3 fruit fly cellular contexts compared by ENCODE assay signal in genomic region chr3R:8886772-8887367, dm6.
TF ChIP-seq lines count a peak whose summit lies in the region.

No protein-coding gene starts in this region.

TF ChIP-seq in whole organism, embryonic, 481 proteins besides CTCF, POLR2A, EP300 and RAD21 (continued from another document and continues in another):
- TF ChIP-seq CG31224 (GFP tag; IDR thresholded peaks at IDR 0.05; lab: Robert Waterston, UW), result no peak
- peak; percentile 41 for TF ChIP-seq Spps (tag; optimal IDR thresholded peaks at IDR 0.05; lab: Kevin White, UChicago)
- TF ChIP-seq CG17328 (GFP tag; IDR thresholded peaks at IDR 0.05; lab: Robert Waterston, UW), result no peak
- peak; percentile 35 for TF ChIP-seq Sox102F (GFP tag; optimal IDR thresholded peaks at IDR 0.05; lab: Kevin White, UChicago)
- no peak for TF ChIP-seq CG6765 (GFP tag; optimal IDR thresholded peaks at IDR 0.05; lab: Kevin White, UChicago)
- TF ChIP-seq peb (GFP tag; IDR thresholded peaks at IDR 0.05; lab: Robert Waterston, UW), result no peak
- peak; percentile 35 for TF ChIP-seq mam (GFP tag; optimal IDR thresholded peaks at IDR 0.05; lab: Kevin White, UChicago)
- peak; percentile 55 for TF ChIP-seq bab2 (GFP tag; optimal IDR thresholded peaks at IDR 0.05; lab: Kevin White, UChicago)
- peak; percentile 51 for TF ChIP-seq CG7839 (tag; optimal IDR thresholded peaks at IDR 0.05; lab: Kevin White, UChicago)
- no peak for TF ChIP-seq CG6654 (GFP tag; optimal IDR thresholded peaks at IDR 0.05; lab: Kevin White, UChicago)
- TF ChIP-seq CG33213 (GFP tag; optimal IDR thresholded peaks at IDR 0.05; lab: Kevin White, UChicago), result no peak
- no peak for TF ChIP-seq org-1 (GFP tag; optimal IDR thresholded peaks at IDR 0.05; lab: Kevin White, UChicago)
- TF ChIP-seq dmrt99B (tag; optimal IDR thresholded peaks at IDR 0.05; lab: Kevin White, UChicago), result peak; percentile 44
- peak; percentile 27 for TF ChIP-seq tin (GFP tag; optimal IDR thresholded peaks at IDR 0.05; lab: Kevin White, UChicago)
- no peak for TF ChIP-seq Mes4 (GFP tag; optimal IDR thresholded peaks at IDR 0.05; lab: Kevin White, UChicago)
- 0 out of 3 replicates have a peak, but pooled peaks have one; percentile 24 for TF ChIP-seq CG11093 (GFP tag; IDR thresholded peaks at IDR 0.05; lab: Robert Waterston, UW)
- peak; percentile 0 for TF ChIP-seq CHES-1-like (GFP tag; optimal IDR thresholded peaks at IDR 0.05; lab: Kevin White, UChicago)
- TF ChIP-seq Mrtf (GFP tag; IDR thresholded peaks at IDR 0.05; lab: Robert Waterston, UW), result no peak
- no peak for TF ChIP-seq CG3726 (GFP tag; IDR thresholded peaks at IDR 0.05; lab: Robert Waterston, UW)
- TF ChIP-seq CG12769 (tag; optimal IDR thresholded peaks at IDR 0.05; lab: Kevin White, UChicago), result no peak
- TF ChIP-seq tup (GFP tag; optimal IDR thresholded peaks at IDR 0.05; lab: Kevin White, UChicago), result no peak
- no peak for TF ChIP-seq CG13287 (GFP tag; IDR thresholded peaks at IDR 0.05; lab: Robert Waterston, UW; ENCODE audit: partially characterized antibody)
- no peak for TF ChIP-seq CG4360 (GFP tag; IDR thresholded peaks at IDR 0.05; lab: Robert Waterston, UW)
- TF ChIP-seq abd-A (tag; optimal IDR thresholded peaks at IDR 0.05; lab: Kevin White, UChicago), result no peak
- TF ChIP-seq gfzf (GFP tag; optimal IDR thresholded peaks at IDR 0.05; lab: Kevin White, UChicago), result no peak
- TF ChIP-seq lmd (GFP tag; IDR thresholded peaks at IDR 0.05; lab: Robert Waterston, UW), result peak; percentile 31; the same call in 1 of the 2 replicates
- peak; percentile 55 for TF ChIP-seq CG33557 (GFP tag; optimal IDR thresholded peaks at IDR 0.05; lab: Kevin White, UChicago)
- peak; percentile 59 for TF ChIP-seq Blimp-1 (GFP tag; optimal IDR thresholded peaks at IDR 0.05; lab: Kevin White, UChicago)
- TF ChIP-seq wek (GFP tag; optimal IDR thresholded peaks at IDR 0.05; lab: Kevin White, UChicago), result no peak
- TF ChIP-seq Hmx (GFP tag; optimal IDR thresholded peaks at IDR 0.05; lab: Kevin White, UChicago), result no peak
- TF ChIP-seq CG11085 (GFP tag; IDR thresholded peaks at IDR 0.05; lab: Robert Waterston, UW), result no peak
- no peak for TF ChIP-seq CG13775 (GFP tag; optimal IDR thresholded peaks at IDR 0.05; lab: Kevin White, UChicago)
- no peak for TF ChIP-seq cwo (GFP tag; optimal IDR thresholded peaks at IDR 0.05; lab: Kevin White, UChicago)
- no peak for TF ChIP-seq CG9215 (GFP tag; IDR thresholded peaks at IDR 0.05; lab: Robert Waterston, UW)
- no peak for TF ChIP-seq Opbp (GFP tag; IDR thresholded peaks at IDR 0.05; lab: Robert Waterston, UW; ENCODE audit: partially characterized antibody)
- TF ChIP-seq CG14441 (GFP tag; IDR thresholded peaks at IDR 0.05; lab: Robert Waterston, UW), result 0 out of 2 replicates have a peak, but pooled peaks have one; percentile 32
- TF ChIP-seq CG8388 (GFP tag; optimal IDR thresholded peaks at IDR 0.05; lab: Kevin White, UChicago), result peak; percentile 44
- no peak for TF ChIP-seq sna (GFP tag; IDR thresholded peaks at IDR 0.05; lab: Robert Waterston, UW; ENCODE audit: partially characterized antibody)
- peak; percentile 47 for TF ChIP-seq CG10267 (tag; optimal IDR thresholded peaks at IDR 0.05; lab: Kevin White, UChicago)
- peak; percentile 35 for TF ChIP-seq CG17359 (tag; optimal IDR thresholded peaks at IDR 0.05; lab: Kevin White, UChicago)
- TF ChIP-seq CG6791 (GFP tag; IDR thresholded peaks at IDR 0.05; lab: Robert Waterston, UW; ENCODE audit: partially characterized antibody), result no peak
- peak; percentile 46 for TF ChIP-seq fd96Cb (tag; optimal IDR thresholded peaks at IDR 0.05; lab: Kevin White, UChicago)
- no peak for TF ChIP-seq Awh (GFP tag; IDR thresholded peaks at IDR 0.05; lab: Robert Waterston, UW)
- no peak for TF ChIP-seq psq (GFP tag; optimal IDR thresholded peaks at IDR 0.05; lab: Kevin White, UChicago)

TF ChIP-seq in whole organism, prepupa, 60 proteins besides CTCF, POLR2A, EP300 and RAD21 (continued from another document):
- TF ChIP-seq CG11902 (GFP tag; optimal IDR thresholded peaks at IDR 0.05; lab: Kevin White, UChicago) (peak; percentile 42), CG32006 (GFP tag; optimal IDR thresholded peaks at IDR 0.05; lab: Kevin White, UChicago) (peak; percentile 41), achi (GFP tag; optimal IDR thresholded peaks at IDR 0.05; lab: Kevin White, UChicago) (peak; percentile 58), ss (GFP tag; optimal IDR thresholded peaks at IDR 0.05; lab: Kevin White, UChicago) (peak; percentile 46 to 72), Blimp-1 (GFP tag; optimal IDR thresholded peaks at IDR 0.05; lab: Kevin White, UChicago) (no peak), lz (GFP tag; optimal IDR thresholded peaks at IDR 0.05; lab: Kevin White, UChicago) (peak; percentile 71), Hr39 (GFP tag; optimal IDR thresholded peaks at IDR 0.05; lab: Kevin White, UChicago) (peak; percentile 75), fd85E (GFP tag; optimal IDR thresholded peaks at IDR 0.05; lab: Kevin White, UChicago) (no peak), CG3919 (GFP tag; optimal IDR thresholded peaks at IDR 0.05; lab: Kevin White, UChicago) (peak; percentile 73), Sox15 (GFP tag; optimal IDR thresholded peaks at IDR 0.05; lab: Kevin White, UChicago) (peak; percentile 31), cyc (GFP tag; optimal IDR thresholded peaks at IDR 0.05; lab: Kevin White, UChicago) (peak; percentile 78), CG10669 (GFP tag; optimal IDR thresholded peaks at IDR 0.05; lab: Kevin White, UChicago) (peak; percentile 65), CG34406 (GFP tag; optimal IDR thresholded peaks at IDR 0.05; lab: Kevin White, UChicago) (peak; percentile 66), CG6808 (GFP tag; optimal IDR thresholded peaks at IDR 0.05; lab: Kevin White, UChicago) (peak; percentile 46), CG15336 (GFP tag; IDR thresholded peaks at IDR 0.05; lab: Robert Waterston, UW) (peak; percentile 31; the same call in 1 of the 2 replicates), CG11762 (GFP tag; optimal IDR thresholded peaks at IDR 0.05; lab: Kevin White, UChicago; ENCODE audit: insufficient read depth) (peak; percentile 34), vri (GFP tag; optimal IDR thresholded peaks at IDR 0.05; lab: Kevin White, UChicago) (peak; percentile 60), salr (GFP tag; optimal IDR thresholded peaks at IDR 0.05; lab: Kevin White, UChicago) (peak in 1 of 2 experiments; percentile 11), dsx (GFP tag; optimal IDR thresholded peaks at IDR 0.05; lab: Kevin White, UChicago; ENCODE audit: poor library complexity, severe bottlenecking) (peak; percentile 67), CG9139 (GFP tag; optimal IDR thresholded peaks at IDR 0.05; lab: Kevin White, UChicago) (peak; percentile 28), Ets96B (tag; optimal IDR thresholded peaks at IDR 0.05; lab: Kevin White, UChicago) (peak; percentile 63), net (GFP tag; optimal IDR thresholded peaks at IDR 0.05; lab: Kevin White, UChicago) (peak; percentile 32), CG6163 (GFP tag; IDR thresholded peaks at IDR 0.05; lab: Robert Waterston, UW) (peak; percentile 80), Met (GFP tag; optimal IDR thresholded peaks at IDR 0.05; lab: Kevin White, UChicago) (peak; percentile 83), CG6854 (GFP tag; optimal IDR thresholded peaks at IDR 0.05; lab: Kevin White, UChicago) (peak; percentile 65), acj6 (GFP tag; optimal IDR thresholded peaks at IDR 0.05; lab: Kevin White, UChicago) (peak; percentile 68), CG4318 (GFP tag; optimal IDR thresholded peaks at IDR 0.05; lab: Kevin White, UChicago) (no peak), spab (GFP tag; optimal IDR thresholded peaks at IDR 0.05; lab: Kevin White, UChicago) (peak; percentile 57), Lpt (GFP tag; optimal IDR thresholded peaks at IDR 0.05; lab: Kevin White, UChicago) (no peak), Smox (GFP tag; optimal IDR thresholded peaks at IDR 0.05; lab: Kevin White, UChicago) (peak; percentile 76), Sox14 (GFP tag; optimal IDR thresholded peaks at IDR 0.05; lab: Kevin White, UChicago) (peak; percentile 61), Hr38 (GFP tag; optimal IDR thresholded peaks at IDR 0.05; lab: Kevin White, UChicago) (no peak), fkh (GFP tag; optimal IDR thresholded peaks at IDR 0.05; lab: Kevin White, UChicago) (no peak), Hr4 (GFP tag; optimal IDR thresholded peaks at IDR 0.05; lab: Kevin White, UChicago) (peak; percentile 40), CG8119 (GFP tag; IDR thresholded peaks at IDR 0.05; lab: Robert Waterston, UW) (peak; percentile 38; the same call in 1 of the 3 replicates), CG8319 (GFP tag; optimal IDR thresholded peaks at IDR 0.05; lab: Kevin White, UChicago) (peak; percentile 64), Eip75B (GFP tag; optimal IDR thresholded peaks at IDR 0.05; lab: Kevin White, UChicago) (peak; percentile 71)

TF ChIP-seq in whole organism, wandering third instar larva, 38 proteins besides CTCF, POLR2A, EP300 and RAD21 (continued from another document):
- TF ChIP-seq brk (GFP tag; optimal IDR thresholded peaks at IDR 0.05; lab: Kevin White, UChicago) (peak; percentile 64), CrebA (GFP tag; optimal IDR thresholded peaks at IDR 0.05; lab: Kevin White, UChicago; ENCODE audit: borderline replicate concordance) (no peak), Hr83 (GFP tag; optimal IDR thresholded peaks at IDR 0.05; lab: Kevin White, UChicago; ENCODE audit: poor library complexity, severe bottlenecking) (no peak), Jra (GFP tag; optimal IDR thresholded peaks at IDR 0.05; lab: Kevin White, UChicago) (peak; percentile 5), OdsH (GFP tag; optimal IDR thresholded peaks at IDR 0.05; lab: Kevin White, UChicago) (peak; percentile 74)
